Worm (Caenorhabditis elegans) whole organism, L2 larva: ENCODE measurements around the gene K09H11.15.

Experiments used
- fos-1 ChIP-seq: fragments of 150-350 bp; optimal IDR thresholded peaks from 2 replicates; lab custom pipeline; 2014; ENCODE audit warnings: missing biosample characterization, missing genetic modification characterization
- lsy-2 ChIP-seq, 2 experiments: fragments of 150-350 bp in 1 of 2; sonication (generic microtip) in 1 of 2; optimal IDR thresholded peaks; 2 replicates each; lab custom pipeline; 2014 to 2017; ENCODE audit warnings: missing biosample characterization in 2 of 2, missing genetic modification characterization in 2 of 2
- unc-62 ChIP-seq: fragments of 150-350 bp; optimal IDR thresholded peaks from 2 replicates; lab custom pipeline; 2014; ENCODE audit warnings: missing biosample characterization, missing genetic modification reagents, missing genetic modification characterization

DNA sequence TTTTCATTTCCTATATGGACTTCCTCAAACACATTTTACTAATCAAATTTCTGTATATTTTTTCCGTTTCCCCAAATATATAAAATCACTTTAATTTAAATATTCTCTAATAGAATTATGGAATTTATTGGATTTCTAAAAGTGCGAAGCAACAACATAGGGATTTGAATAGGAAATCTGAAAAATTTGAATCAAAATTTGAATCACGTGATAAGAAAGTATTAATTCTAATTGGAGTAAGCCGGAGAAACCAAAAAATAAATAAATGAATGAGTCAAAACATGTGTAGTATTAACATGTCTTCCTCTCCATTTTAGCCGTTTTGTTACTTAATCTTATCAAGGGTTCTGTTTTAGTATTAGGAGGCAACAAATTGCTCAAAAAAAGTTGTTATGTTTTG lies 10.6 kb upstream of the K09H11.15 start:
- TF ChIP-seq fos-1 (tag; lab: Kevin White, UChicago) (no peak), unc-62 (GFP tag; lab: Kevin White, UChicago) (no peak), lsy-2 (tag; optimal IDR thresholded peaks at IDR 0.05; lab: Kevin White, UChicago) (no peak)
